Worm (Caenorhabditis elegans) whole organism, L4/young adult: ENCODE data around the gene C30G12.1.

ENCODE experiments used
- W03F9.2 ChIP-seq: fragments of 150-350 bp; optimal IDR thresholded peaks from 2 replicates; lab custom pipeline; 2014; ENCODE audit warnings: missing biosample characterization, missing genetic modification characterization
- dao-5 ChIP-seq: sonication (generic microtip); optimal IDR thresholded peaks from 2 replicates; lab custom pipeline; 2016; ENCODE audit warnings: missing genotype, missing genetic modification characterization, moderate library complexity, missing compliant biosample characterization
- him-1 ChIP-seq: sonication (generic microtip); optimal IDR thresholded peaks from 2 replicates; lab custom pipeline; 2016; ENCODE audit warnings: missing genotype, missing genetic modification reagents, missing genetic modification characterization, missing compliant biosample characterization

- TF ChIP-seq him-1 (tag; lab: Kevin White, UChicago) (no peak), W03F9.2 (tag; lab: Kevin White, UChicago) (no peak), dao-5 (no peak)
Measured at ce11 chrII:7264675-7265074, 34.5 kb upstream of the C30G12.1 start.
